Worm (Caenorhabditis elegans) whole organism, late embryonic: ENCODE results near the gene srv-16.

Experiments used
- ama-1 ChIP-seq: fragments of 150-350 bp; optimal IDR thresholded peaks from 2 replicates; lab custom pipeline; 2014
- dmd-4 ChIP-seq: sonication (generic microtip); optimal IDR thresholded peaks from 2 replicates; lab custom pipeline; 2016; ENCODE audit warnings: borderline replicate concordance, missing genetic modification characterization, missing compliant biosample characterization
- elt-2 ChIP-seq: sonication (generic microtip); optimal IDR thresholded peaks from 2 replicates; lab custom pipeline; 2016; ENCODE audit warnings: missing genetic modification reagents, missing genetic modification characterization, missing compliant biosample characterization
- hlh-6 ChIP-seq: sonication (generic microtip); optimal IDR thresholded peaks from 2 replicates; lab custom pipeline; 2016; ENCODE audit warnings: missing genotype, missing genetic modification characterization, missing compliant biosample characterization

DNA sequence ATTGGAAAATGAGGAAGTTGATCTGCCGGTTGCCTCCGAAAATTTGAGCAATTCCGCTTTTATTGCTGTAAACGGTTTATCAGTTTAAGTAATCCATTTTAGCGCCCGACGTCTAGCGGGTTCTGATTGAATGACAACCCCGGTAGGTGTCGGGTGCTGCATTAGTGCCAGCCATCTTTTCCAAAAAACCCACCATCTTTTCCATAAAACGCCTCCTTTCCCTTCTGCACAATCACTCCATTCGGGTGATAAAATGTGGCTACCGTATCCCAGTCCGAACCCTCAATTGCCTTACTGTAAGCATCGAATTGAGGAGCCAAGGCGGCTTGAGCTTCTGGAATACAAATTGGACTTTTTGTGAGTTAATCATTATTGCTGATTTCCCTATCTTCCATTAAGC is 33.6 kb downstream of the srv-16 start:
- no peak for TF ChIP-seq hlh-6 (tag; lab: Kevin White, UChicago)
- TF ChIP-seq dmd-4 (tag; lab: Kevin White, UChicago) = no peak
- TF ChIP-seq ama-1 (lab: Kevin White, UChicago) = no peak
- TF ChIP-seq elt-2 (tag; lab: Kevin White, UChicago) = no peak
